Worm (Caenorhabditis elegans) whole organism, midembryonic: ENCODE results near the gene C39E9.8.

Experiments
- T22C8.4 ChIP-seq: fragments of 200-800 bp; sonication (Bioruptor generic); IDR thresholded peaks from 2 replicates; pipeline ENCODE4 v1.3.6; 2022; ENCODE audit warnings: missing genetic modification characterization, missing compliant biosample characterization
- cog-1 ChIP-seq: sonication (generic microtip); optimal IDR thresholded peaks from 2 replicates; lab custom pipeline; 2016; ENCODE audit warnings: missing genetic modification characterization, missing compliant biosample characterization
- flt-1 ChIP-seq: fragments of 200-800 bp; sonication (Bioruptor generic); IDR thresholded peaks from 2 replicates; pipeline ENCODE4 v1.3.6; 2022; ENCODE audit warnings: missing genetic modification characterization, missing compliant biosample characterization
- klf-2 ChIP-seq: fragments of 200-800 bp; sonication (Bioruptor generic); conservative IDR thresholded peaks from 2 replicates; pipeline ENCODE4 v1.3.6; 2022; ENCODE audit warnings: missing genetic modification reagents, missing genetic modification characterization, missing compliant biosample characterization
- med-1 ChIP-seq: sonication (generic microtip); optimal IDR thresholded peaks from 2 replicates; lab custom pipeline; 2017; ENCODE audit warnings: missing genetic modification characterization, mild to moderate bottlenecking, missing compliant biosample characterization, antibody characterized with exemption, missing genetic modification reagents; ENCODE audit not compliant: insufficient read depth
- ref-1 ChIP-seq: fragments of 200-800 bp; sonication (Bioruptor generic); conservative IDR thresholded peaks from 2 replicates; pipeline ENCODE4 v1.3.6; 2022; ENCODE audit warnings: missing genetic modification reagents, missing genetic modification characterization, missing compliant biosample characterization
- ztf-23 ChIP-seq: fragments of 200-800 bp; sonication (Bioruptor generic); IDR thresholded peaks from 2 replicates; pipeline ENCODE4 v1.3.6; 2022; ENCODE audit warnings: missing genetic modification reagents, missing genetic modification characterization, missing compliant biosample characterization

ce11 chrIV:13042091-13042490, 37.2 kb upstream of the C39E9.8 start, which contains the start of gene amt-2:
- TF ChIP-seq T22C8.4 (GFP tag; lab: Robert Waterston, UW), result no peak
- TF ChIP-seq ref-1 (GFP tag; lab: Robert Waterston, UW), result no peak
- TF ChIP-seq flt-1 (GFP tag; lab: Robert Waterston, UW), result no peak
- no peak for TF ChIP-seq cog-1 (tag; lab: Kevin White, UChicago)
- TF ChIP-seq ztf-23, result no peak
- no peak for TF ChIP-seq klf-2
- no peak for TF ChIP-seq med-1 (GFP tag; lab: Kevin White, UChicago)
